Worm (Caenorhabditis elegans) whole organism, young adult: ENCODE results near the gene T27E9.6.
"Not testable (repeated sequence)": the region's sequence is repeated elsewhere in the genome, so short reads cannot be mapped to it uniquely, and the experiment has no call there.

Experiments used
- B0035.1 ChIP-seq: sonication (generic microtip); optimal IDR thresholded peaks from 2 replicates; lab custom pipeline; 2016; ENCODE audit warnings: missing genetic modification characterization, mild to moderate bottlenecking, missing compliant biosample characterization, missing genotype, missing genetic modification reagents
- B0261.1 ChIP-seq: sonication (generic microtip); optimal IDR thresholded peaks from 2 replicates; lab custom pipeline; 2016; ENCODE audit warnings: mild to moderate bottlenecking, missing genetic modification characterization, moderate library complexity, missing compliant biosample characterization
- F39B2.1 ChIP-seq: fragments of 200-800 bp; sonication (Bioruptor generic); IDR thresholded peaks from 2 replicates; pipeline ENCODE4 v1.3.6; 2022; ENCODE audit warnings: missing genetic modification reagents, missing genetic modification characterization, missing compliant biosample characterization
- F49E8.2 ChIP-seq: sonication (generic microtip); optimal IDR thresholded peaks from 3 replicates; lab custom pipeline; 2017; ENCODE audit warnings: missing genetic modification characterization, mild to moderate bottlenecking, missing compliant biosample characterization, antibody characterized with exemption, moderate library complexity; ENCODE audit not compliant: insufficient read depth
- T07F8.4 ChIP-seq: sonication (generic microtip); optimal IDR thresholded peaks from 2 replicates; lab custom pipeline; 2016; ENCODE audit warnings: mild to moderate bottlenecking, missing genetic modification characterization, moderate library complexity, missing compliant biosample characterization
- Y53F4B.3 ChIP-seq: fragments of 200-800 bp; sonication (Bioruptor generic); IDR thresholded peaks from 2 replicates; pipeline ENCODE4 v1.3.6; 2022; ENCODE audit warnings: missing genetic modification reagents, missing genetic modification characterization, missing compliant biosample characterization
- Y56A3A.18 ChIP-seq: fragments of 200-800 bp; sonication (Bioruptor generic); IDR thresholded peaks from 2 replicates; pipeline ENCODE4 v1.3.6; 2022; ENCODE audit warnings: missing genetic modification reagents, missing genetic modification characterization, missing compliant biosample characterization
- akir-1 ChIP-seq: fragments of 200-800 bp; sonication (Bioruptor generic); optimal IDR thresholded peaks from 2 replicates; lab custom pipeline; 2018; ENCODE audit warnings: mild to moderate bottlenecking, missing genetic modification characterization, moderate library complexity, missing compliant biosample characterization
- ama-1 ChIP-seq, 3 experiments: fragments of 150-350 bp in 1 of 3; sonication (generic microtip) in 2 of 3; optimal IDR thresholded peaks; 2 replicates each; lab custom pipeline; 2014 to 2018; ENCODE audit warnings: missing biosample characterization in 2 of 3, missing genetic modification characterization in 2 of 3, missing genetic modification reagents in 2 of 3
- atf-7 ChIP-seq: sonication (generic microtip); optimal IDR thresholded peaks from 2 replicates; lab custom pipeline; 2017; ENCODE audit warnings: mild to moderate bottlenecking, missing genetic modification characterization, missing compliant biosample characterization
- cebp-2 ChIP-seq: fragments of 200-800 bp; sonication (Bioruptor generic); IDR thresholded peaks from 2 replicates; pipeline ENCODE4 v1.3.6; 2022; ENCODE audit warnings: missing genetic modification characterization, missing compliant biosample characterization
- ceh-91 ChIP-seq: fragments of 200-800 bp; sonication (Bioruptor generic); IDR thresholded peaks from 2 replicates; pipeline ENCODE4 v1.3.6; 2022; ENCODE audit warnings: missing genetic modification reagents, missing genetic modification characterization, missing compliant biosample characterization
- dox-1 ChIP-seq: fragments of 200-800 bp; sonication (Bioruptor generic); IDR thresholded peaks from 2 replicates; pipeline ENCODE4 v1.3.6; 2022; ENCODE audit warnings: missing genetic modification reagents, missing genetic modification characterization, missing compliant biosample characterization
- egl-18 ChIP-seq: fragments of 200-800 bp; sonication (Bioruptor generic); IDR thresholded peaks from 2 replicates; pipeline ENCODE4 v1.3.6; 2022; ENCODE audit warnings: missing genetic modification reagents, missing genetic modification characterization, missing compliant biosample characterization
- him-1 ChIP-seq: sonication (generic microtip); optimal IDR thresholded peaks from 2 replicates; lab custom pipeline; 2016; ENCODE audit warnings: missing genotype, missing genetic modification reagents, missing genetic modification characterization, missing compliant biosample characterization
- hlh-12 ChIP-seq: sonication (generic microtip); optimal IDR thresholded peaks from 2 replicates; lab custom pipeline; 2016; ENCODE audit warnings: missing genetic modification characterization, missing compliant biosample characterization
- hrde-1 ChIP-seq: sonication (generic microtip); optimal IDR thresholded peaks from 2 replicates; lab custom pipeline; 2016; ENCODE audit warnings: missing genetic modification characterization, mild to moderate bottlenecking, missing compliant biosample characterization, moderate library complexity, missing genotype, missing genetic modification reagents, borderline replicate concordance
- lin-26 ChIP-seq: fragments of 200-800 bp; sonication (Bioruptor generic); IDR thresholded peaks from 2 replicates; pipeline ENCODE4 v1.3.6; 2022; ENCODE audit warnings: missing genetic modification reagents, missing genetic modification characterization, missing compliant biosample characterization
- madf-6 ChIP-seq: fragments of 200-800 bp; sonication (Bioruptor generic); IDR thresholded peaks from 2 replicates; pipeline ENCODE4 v1.3.6; 2022; ENCODE audit warnings: missing genetic modification reagents, missing genetic modification characterization, missing compliant biosample characterization
- nfya-2 ChIP-seq: fragments of 200-800 bp; sonication (Bioruptor generic); IDR thresholded peaks from 2 replicates; pipeline ENCODE4 v1.3.6; 2022; ENCODE audit warnings: missing genetic modification reagents, missing genetic modification characterization, missing compliant biosample characterization
- nfyb-1 ChIP-seq: fragments of 200-800 bp; sonication (Bioruptor generic); IDR thresholded peaks from 2 replicates; pipeline ENCODE4 v1.3.6; 2022; ENCODE audit warnings: missing genetic modification reagents, missing genetic modification characterization, missing compliant biosample characterization
- nhr-27 ChIP-seq: fragments of 200-800 bp; sonication (Bioruptor generic); optimal IDR thresholded peaks from 2 replicates; lab custom pipeline; 2018; ENCODE audit warnings: mild to moderate bottlenecking, missing genetic modification characterization, moderate library complexity, missing compliant biosample characterization
- nhr-80 ChIP-seq: sonication (generic microtip); optimal IDR thresholded peaks from 2 replicates; lab custom pipeline; 2016; ENCODE audit warnings: missing genetic modification characterization, missing compliant biosample characterization
- rcor-1 ChIP-seq: fragments of 200-800 bp; sonication (Bioruptor generic); IDR thresholded peaks from 2 replicates; pipeline ENCODE4 v1.3.6; 2022; ENCODE audit warnings: missing genetic modification reagents, missing genetic modification characterization, missing compliant biosample characterization
- sdz-38 ChIP-seq: sonication (generic microtip); optimal IDR thresholded peaks from 2 replicates; lab custom pipeline; 2016; ENCODE audit warnings: missing genotype, missing genetic modification characterization, missing compliant biosample characterization
- sptf-2 ChIP-seq: fragments of 200-800 bp; sonication (Bioruptor generic); optimal IDR thresholded peaks from 2 replicates; lab custom pipeline; 2018; ENCODE audit warnings: mild to moderate bottlenecking, missing genetic modification characterization, missing compliant biosample characterization
- ztf-22 ChIP-seq: fragments of 200-800 bp; sonication (Bioruptor generic); optimal IDR thresholded peaks from 2 replicates; lab custom pipeline; 2018; ENCODE audit warnings: mild to moderate bottlenecking, missing genetic modification characterization, moderate library complexity, missing compliant biosample characterization
- ztf-28 ChIP-seq: fragments of 200-800 bp; sonication (Bioruptor generic); IDR thresholded peaks from 2 replicates; pipeline ENCODE4 v1.3.6; 2022; ENCODE audit warnings: missing genetic modification reagents, missing genetic modification characterization, missing compliant biosample characterization

T27E9.6 gene

DNA sequence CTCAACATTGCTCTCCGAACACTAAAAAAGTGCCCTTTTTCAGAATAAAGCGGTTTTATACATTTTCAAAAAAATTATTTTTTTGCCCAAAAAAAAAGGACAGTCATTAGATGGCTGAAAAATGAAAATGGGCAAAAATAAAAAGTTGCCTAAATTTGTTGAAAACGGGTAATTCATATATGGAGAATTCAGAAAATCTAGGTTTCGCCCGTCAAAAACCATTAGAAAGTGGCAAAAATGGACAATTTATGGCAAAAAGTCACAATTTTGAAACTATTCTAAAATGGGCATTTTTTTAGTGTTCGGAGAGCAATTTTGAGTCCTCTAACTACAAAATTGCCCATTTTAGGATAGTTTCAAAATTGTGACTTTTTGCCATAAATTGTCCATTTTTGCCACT is 32.0 kb upstream of the T27E9.6 start:
- TF ChIP-seq him-1 (tag; lab: Kevin White, UChicago) = peak; percentile 94

ce11 chrIII:13505718-13506117 is 29.1 kb upstream of the T27E9.6 start, which contains the start of gene T28A8.3:
Gene T28A8.3 (plus strand): TSS chrIII:13506018.
- no peak for TF ChIP-seq hlh-12 (tag; lab: Kevin White, UChicago)
- TF ChIP-seq T07F8.4 (tag; lab: Kevin White, UChicago) = no peak
- TF ChIP-seq akir-1 (GFP tag; lab: Kevin White, UChicago) = no peak
- no peak for TF ChIP-seq egl-18 (GFP tag; lab: Robert Waterston, UW)
- no peak; the same call in 1 of the 2 replicates for TF ChIP-seq madf-6 (GFP tag; lab: Robert Waterston, UW)
- TF ChIP-seq nhr-27 (tag; lab: Kevin White, UChicago) = no peak
- no peak for TF ChIP-seq F39B2.1
- TF ChIP-seq sdz-38 = no peak
- TF ChIP-seq cebp-2 (GFP tag; lab: Robert Waterston, UW) = no peak
- no peak for TF ChIP-seq lin-26 (GFP tag; lab: Robert Waterston, UW)
- TF ChIP-seq Y56A3A.18 (GFP tag; lab: Robert Waterston, UW) = no peak

DNA sequence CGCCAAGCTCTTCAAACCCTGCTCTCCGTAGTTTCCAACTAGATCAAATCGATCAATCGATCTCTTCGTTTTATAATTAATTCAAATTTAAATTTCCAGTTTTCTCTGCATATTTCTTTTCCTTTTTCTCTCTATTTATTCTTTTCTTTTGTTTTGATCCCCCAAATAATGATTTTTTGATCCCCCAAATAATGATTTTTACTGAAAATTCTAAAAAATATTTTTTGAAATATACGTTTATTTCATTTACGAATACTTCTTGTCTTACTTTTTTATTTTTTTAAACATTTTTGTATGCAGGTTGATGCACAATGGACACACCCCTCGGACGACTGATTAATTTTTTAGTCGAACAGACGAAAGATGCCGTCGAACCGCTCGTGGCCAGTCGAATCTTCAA is 26.8 kb upstream of the T27E9.6 start, which contains the start of gene T28A8.4:
Gene T28A8.4 (plus strand): TSS at position 301 of the 400 bp plus-strand sequence.
- TF ChIP-seq nhr-80 (tag; lab: Kevin White, UChicago) (no peak), Y56A3A.18 (GFP tag; lab: Robert Waterston, UW) (no peak), dox-1 (GFP tag; lab: Robert Waterston, UW) (no peak), sptf-2 (GFP tag; lab: Kevin White, UChicago) (no peak), nfyb-1 (GFP tag; lab: Robert Waterston, UW) (no peak), hrde-1 (tag; lab: Kevin White, UChicago) (no peak), T07F8.4 (tag; lab: Kevin White, UChicago) (no peak)

- TF ChIP-seq rcor-1 (GFP tag; lab: Robert Waterston, UW) (no peak), B0035.1 (tag; lab: Kevin White, UChicago) (no peak), Y53F4B.3 (GFP tag; lab: Robert Waterston, UW) (no peak)
These were observed 25.9 kb upstream of the T27E9.6 start, which contains the start of gene T28A8.8 for ce11 chrIII:13502513-13502912. Gene T28A8.8 (plus strand): TSS chrIII:13502813.

DNA sequence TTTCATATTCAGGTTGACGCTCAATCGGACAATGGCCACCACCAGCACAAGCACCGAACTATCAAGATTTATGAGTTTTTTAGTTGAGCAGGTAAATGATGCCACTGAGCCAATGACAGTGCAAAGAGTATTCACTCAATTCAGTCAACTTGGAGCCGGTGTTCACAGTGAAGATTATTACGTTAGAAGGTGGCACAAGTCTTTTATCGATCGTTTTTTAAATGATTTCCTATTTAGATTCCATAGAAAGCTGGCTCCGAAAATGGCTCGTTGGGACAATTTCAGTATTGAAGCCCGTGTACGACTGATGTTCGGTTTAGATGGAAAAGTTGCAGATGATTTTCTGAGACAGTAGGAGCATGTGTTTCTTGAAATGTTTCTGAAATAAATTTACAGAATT is 25.0 kb upstream of the T27E9.6 start, which contains the start of gene T28A8.5:
Gene T28A8.5 (plus strand): TSS at position 32 of the 400 bp plus-strand sequence.
- TF ChIP-seq nhr-27 (tag; lab: Kevin White, UChicago) = no peak
- no peak for TF ChIP-seq sdz-38
- TF ChIP-seq madf-6 (GFP tag; lab: Robert Waterston, UW) = 0 out of 2 replicates have a peak, but pooled peaks have one; percentile 14
- no peak for TF ChIP-seq ztf-22

- not testable (repeated sequence) for TF ChIP-seq nfyb-1 (GFP tag; lab: Robert Waterston, UW); ztf-28 (GFP tag; lab: Robert Waterston, UW); atf-7 (tag; lab: Kevin White, UChicago)
- TF ChIP-seq, all 124 proteins: peak for 0; not testable (repeated sequence) for 124
These were observed 22.3 kb upstream of the T27E9.6 start, which contains the start of gene T28A8.6 for ce11 chrIII:13498899-13499298. Gene T28A8.6 (plus strand): TSS chrIII:13499199.

- TF ChIP-seq ama-1 (optimal IDR thresholded peaks at IDR 0.05; lab: Kevin White, UChicago) = no peak
- TF ChIP-seq ama-1 (GFP tag; optimal IDR thresholded peaks at IDR 0.05; lab: Kevin White, UChicago) = no peak
- TF ChIP-seq ztf-28 (GFP tag; lab: Robert Waterston, UW) = no peak
- TF ChIP-seq ceh-91 (GFP tag; lab: Robert Waterston, UW) = no peak
- TF ChIP-seq F49E8.2 (tag; lab: Kevin White, UChicago) = no peak
- TF ChIP-seq nfya-2 = no peak
- no peak for TF ChIP-seq B0261.1 (tag; lab: Kevin White, UChicago)
These were observed 19.0 kb upstream of the T27E9.6 start, which contains the start of gene T28A8.2 for ce11 chrIII:13495571-13495970. Gene T28A8.2 (minus strand): TSS chrIII:13495671.
